Worm (Caenorhabditis elegans) whole organism, young adult: ENCODE measurements around the gene ufd-3.

Source experiments
- B0261.1 ChIP-seq: sonication (generic microtip); optimal IDR thresholded peaks from 2 replicates; lab custom pipeline; 2016; ENCODE audit warnings: mild to moderate bottlenecking, missing genetic modification characterization, moderate library complexity, missing compliant biosample characterization
- B0336.3 ChIP-seq: fragments of 200-800 bp; sonication (Bioruptor generic); IDR thresholded peaks from 2 replicates; pipeline ENCODE4 v1.3.6; 2022; ENCODE audit warnings: missing genetic modification characterization, missing compliant biosample characterization
- C17E4.6 ChIP-seq: fragments of 200-800 bp; sonication (Bioruptor generic); IDR thresholded peaks from 2 replicates; pipeline ENCODE4 v1.3.6; 2022; ENCODE audit warnings: missing genetic modification reagents, missing genetic modification characterization, missing compliant biosample characterization
- D2030.7 ChIP-seq: fragments of 200-800 bp; sonication (Bioruptor generic); IDR thresholded peaks from 2 replicates; pipeline ENCODE4 v1.3.6; 2022; ENCODE audit warnings: missing genetic modification reagents, missing genetic modification characterization, missing compliant biosample characterization
- F23B12.7 ChIP-seq: sonication (generic microtip); optimal IDR thresholded peaks from 2 replicates; lab custom pipeline; 2017; ENCODE audit warnings: missing genetic modification characterization, mild to moderate bottlenecking, missing compliant biosample characterization, antibody characterized with exemption, moderate library complexity; ENCODE audit not compliant: insufficient read depth
- F33H1.4 ChIP-seq: fragments of 200-800 bp; sonication (Bioruptor generic); IDR thresholded peaks from 2 replicates; pipeline ENCODE4 v1.3.6; 2022; ENCODE audit warnings: missing genetic modification reagents, missing genetic modification characterization, missing compliant biosample characterization
- F57A8.1 ChIP-seq: fragments of 200-800 bp; sonication (Bioruptor generic); optimal IDR thresholded peaks from 2 replicates; lab custom pipeline; 2018; ENCODE audit warnings: mild to moderate bottlenecking, missing genetic modification characterization, moderate library complexity, missing compliant biosample characterization
- T07F8.4 ChIP-seq: sonication (generic microtip); optimal IDR thresholded peaks from 2 replicates; lab custom pipeline; 2016; ENCODE audit warnings: mild to moderate bottlenecking, missing genetic modification characterization, moderate library complexity, missing compliant biosample characterization
- Y56A3A.18 ChIP-seq: fragments of 200-800 bp; sonication (Bioruptor generic); IDR thresholded peaks from 2 replicates; pipeline ENCODE4 v1.3.6; 2022; ENCODE audit warnings: missing genetic modification reagents, missing genetic modification characterization, missing compliant biosample characterization
- Y67H2A.10 ChIP-seq: fragments of 200-800 bp; sonication (Bioruptor generic); conservative IDR thresholded peaks from 2 replicates; pipeline ENCODE4 v1.3.6; 2022; ENCODE audit warnings: missing genetic modification reagents, missing genetic modification characterization, missing compliant biosample characterization
- ZK185.1 ChIP-seq: sonication (generic microtip); optimal IDR thresholded peaks from 2 replicates; lab custom pipeline; 2016; ENCODE audit warnings: mild to moderate bottlenecking, missing genetic modification characterization, missing compliant biosample characterization; ENCODE audit not compliant: poor library complexity, severe bottlenecking
- aptf-3 ChIP-seq: fragments of 200-800 bp; sonication (Bioruptor generic); IDR thresholded peaks from 2 replicates; pipeline ENCODE4 v1.3.6; 2022; ENCODE audit warnings: missing genetic modification characterization, missing compliant biosample characterization
- atf-7 ChIP-seq: sonication (generic microtip); optimal IDR thresholded peaks from 2 replicates; lab custom pipeline; 2017; ENCODE audit warnings: mild to moderate bottlenecking, missing genetic modification characterization, missing compliant biosample characterization
- attf-5 ChIP-seq: fragments of 200-800 bp; sonication (Bioruptor generic); optimal IDR thresholded peaks from 2 replicates; lab custom pipeline; 2018; ENCODE audit warnings: mild to moderate bottlenecking, missing genetic modification characterization, missing compliant biosample characterization
- bed-1 ChIP-seq: fragments of 200-800 bp; sonication (Bioruptor generic); IDR thresholded peaks from 2 replicates; pipeline ENCODE4 v1.3.6; 2022; ENCODE audit warnings: missing genetic modification reagents, missing genetic modification characterization, missing compliant biosample characterization
- ceh-79 ChIP-seq: sonication (generic microtip); optimal IDR thresholded peaks from 2 replicates; lab custom pipeline; 2017; ENCODE audit warnings: mild to moderate bottlenecking, missing genetic modification characterization, missing compliant biosample characterization
- egl-44 ChIP-seq: fragments of 200-800 bp; sonication (Bioruptor generic); IDR thresholded peaks from 2 replicates; pipeline ENCODE4 v1.3.6; 2022; ENCODE audit warnings: missing genetic modification reagents, missing genetic modification characterization, missing compliant biosample characterization
- ekl-4 ChIP-seq: fragments of 200-800 bp; sonication (Bioruptor generic); IDR thresholded peaks from 2 replicates; pipeline ENCODE4 v1.3.6; 2022; ENCODE audit warnings: missing genetic modification reagents, missing genetic modification characterization, missing compliant biosample characterization
- gei-17 ChIP-seq: fragments of 200-800 bp; sonication (Bioruptor generic); optimal IDR thresholded peaks from 2 replicates; lab custom pipeline; 2018; ENCODE audit warnings: mild to moderate bottlenecking, missing genetic modification characterization, missing compliant biosample characterization
- him-1 ChIP-seq: sonication (generic microtip); optimal IDR thresholded peaks from 2 replicates; lab custom pipeline; 2016; ENCODE audit warnings: missing genotype, missing genetic modification reagents, missing genetic modification characterization, missing compliant biosample characterization
- hmg-1.2 ChIP-seq: fragments of 200-800 bp; sonication (Bioruptor generic); IDR thresholded peaks from 2 replicates; pipeline ENCODE4 v1.3.6; 2022; ENCODE audit warnings: missing genetic modification reagents, missing genetic modification characterization, missing compliant biosample characterization
- let-526 ChIP-seq: fragments of 200-800 bp; sonication (Bioruptor generic); IDR thresholded peaks from 2 replicates; pipeline ENCODE4 v1.3.6; 2022; ENCODE audit warnings: missing genetic modification reagents, missing genetic modification characterization, missing compliant biosample characterization
- let-607 ChIP-seq, 2 experiments: fragments of 200-800 bp in 1 of 2; sonication (Bioruptor generic) in 1 of 2; sonication (generic microtip) in 1 of 2; optimal IDR thresholded peaks; 2 replicates each; lab custom pipeline; 2016 to 2018; ENCODE audit warnings: mild to moderate bottlenecking in 2 of 2, missing compliant biosample characterization in 2 of 2, missing genetic modification characterization in 2 of 2, moderate library complexity in 2 of 2, missing genotype in 1 of 2
- lin-26 ChIP-seq: fragments of 200-800 bp; sonication (Bioruptor generic); IDR thresholded peaks from 2 replicates; pipeline ENCODE4 v1.3.6; 2022; ENCODE audit warnings: missing genetic modification reagents, missing genetic modification characterization, missing compliant biosample characterization
- lin-35 ChIP-seq, 3 experiments: fragments of 150-350 bp in 2 of 3; sonication (generic microtip) in 1 of 3; optimal IDR thresholded peaks; 2 replicates each; lab custom pipeline; 2014 to 2018; ENCODE audit warnings: missing biosample characterization in 3 of 3, missing genetic modification characterization in 3 of 3, missing genetic modification reagents in 3 of 3
- lin-40 ChIP-seq: sonication (generic microtip); optimal IDR thresholded peaks from 2 replicates; lab custom pipeline; 2016; ENCODE audit warnings: missing genetic modification characterization, mild to moderate bottlenecking, missing compliant biosample characterization, missing genotype, missing genetic modification reagents
- lin-54 ChIP-seq: fragments of 200-800 bp; sonication (Bioruptor generic); optimal IDR thresholded peaks from 2 replicates; lab custom pipeline; 2018; ENCODE audit warnings: mild to moderate bottlenecking, missing genetic modification characterization, missing compliant biosample characterization
- lsl-1 ChIP-seq: fragments of 200-800 bp; sonication (Bioruptor generic); optimal IDR thresholded peaks from 2 replicates; lab custom pipeline; 2018; ENCODE audit warnings: mild to moderate bottlenecking, missing genetic modification characterization, moderate library complexity, missing compliant biosample characterization
- madf-3 ChIP-seq: fragments of 200-800 bp; sonication (Bioruptor generic); IDR thresholded peaks from 2 replicates; pipeline ENCODE4 v1.3.6; 2022; ENCODE audit warnings: missing genetic modification reagents, missing genetic modification characterization, missing compliant biosample characterization
- madf-6 ChIP-seq: fragments of 200-800 bp; sonication (Bioruptor generic); IDR thresholded peaks from 2 replicates; pipeline ENCODE4 v1.3.6; 2022; ENCODE audit warnings: missing genetic modification reagents, missing genetic modification characterization, missing compliant biosample characterization
- mes-4 ChIP-seq: sonication (generic microtip); optimal IDR thresholded peaks from 2 replicates; lab custom pipeline; 2016; ENCODE audit warnings: missing genotype, missing genetic modification characterization, missing compliant biosample characterization
- mxl-1 ChIP-seq: sonication (generic microtip); optimal IDR thresholded peaks from 2 replicates; lab custom pipeline; 2016; ENCODE audit warnings: missing genetic modification characterization, missing compliant biosample characterization
- nfya-1 ChIP-seq: sonication (generic microtip); optimal IDR thresholded peaks from 2 replicates; lab custom pipeline; 2017; ENCODE audit warnings: antibody characterized with exemption, missing compliant biosample characterization, missing genetic modification characterization, borderline replicate concordance; ENCODE audit not compliant: insufficient read depth
- nfyb-1 ChIP-seq: fragments of 200-800 bp; sonication (Bioruptor generic); IDR thresholded peaks from 2 replicates; pipeline ENCODE4 v1.3.6; 2022; ENCODE audit warnings: missing genetic modification reagents, missing genetic modification characterization, missing compliant biosample characterization
- nhr-179 ChIP-seq: sonication (generic microtip); optimal IDR thresholded peaks from 2 replicates; lab custom pipeline; 2016; ENCODE audit warnings: mild to moderate bottlenecking, missing genetic modification characterization, missing compliant biosample characterization
- nhr-80 ChIP-seq: sonication (generic microtip); optimal IDR thresholded peaks from 2 replicates; lab custom pipeline; 2016; ENCODE audit warnings: missing genetic modification characterization, missing compliant biosample characterization
- pha-4 ChIP-seq: fragments of 150-350 bp; sonication (generic microtip); optimal IDR thresholded peaks from 2 replicates; lab custom pipeline; 2014; ENCODE audit warnings: missing biosample characterization, missing genetic modification reagents, missing genetic modification characterization
- sdz-38 ChIP-seq: sonication (generic microtip); optimal IDR thresholded peaks from 2 replicates; lab custom pipeline; 2016; ENCODE audit warnings: missing genotype, missing genetic modification characterization, missing compliant biosample characterization
- snpc-1.3 ChIP-seq: sonication (generic microtip); optimal IDR thresholded peaks from 2 replicates; lab custom pipeline; 2017; ENCODE audit warnings: missing genetic modification characterization, mild to moderate bottlenecking, missing compliant biosample characterization, antibody characterized with exemption, moderate library complexity, missing genotype, missing genetic modification reagents; ENCODE audit not compliant: insufficient read depth
- snpc-3.4 ChIP-seq: sonication (generic microtip); optimal IDR thresholded peaks from 2 replicates; lab custom pipeline; 2017; ENCODE audit warnings: missing genetic modification characterization, mild to moderate bottlenecking, missing compliant biosample characterization, antibody characterized with exemption, moderate library complexity, missing genotype, missing genetic modification reagents
- snpc-4 ChIP-seq, 5 experiments: fragments of 150-350 bp in 1 of 5; sonication (generic microtip) in 4 of 5; optimal IDR thresholded peaks; 2 replicates each; lab custom pipeline; 2014 to 2018; ENCODE audit warnings: missing genetic modification characterization in 5 of 5, missing biosample characterization in 3 of 5, antibody characterized with exemption in 2 of 5, mild to moderate bottlenecking in 2 of 5, missing compliant biosample characterization in 2 of 5, missing genotype in 2 of 5, moderate library complexity in 2 of 5, missing genetic modification reagents in 1 of 5
- somi-1 ChIP-seq: fragments of 200-800 bp; sonication (Bioruptor generic); optimal IDR thresholded peaks from 2 replicates; lab custom pipeline; 2018; ENCODE audit warnings: mild to moderate bottlenecking, missing genetic modification characterization, missing compliant biosample characterization
- tbp1 ChIP-seq: fragments of 200-800 bp; sonication (Bioruptor generic); optimal IDR thresholded peaks from 2 replicates; lab custom pipeline; 2018; ENCODE audit warnings: mild to moderate bottlenecking, missing genetic modification characterization, missing compliant biosample characterization
- xnd-1 ChIP-seq: sonication (generic microtip); optimal IDR thresholded peaks from 2 replicates; lab custom pipeline; 2016; ENCODE audit warnings: missing genotype, missing genetic modification reagents, missing genetic modification characterization, missing compliant biosample characterization
- ztf-22 ChIP-seq: fragments of 200-800 bp; sonication (Bioruptor generic); optimal IDR thresholded peaks from 2 replicates; lab custom pipeline; 2018; ENCODE audit warnings: mild to moderate bottlenecking, missing genetic modification characterization, moderate library complexity, missing compliant biosample characterization
- ztf-28 ChIP-seq: fragments of 200-800 bp; sonication (Bioruptor generic); IDR thresholded peaks from 2 replicates; pipeline ENCODE4 v1.3.6; 2022; ENCODE audit warnings: missing genetic modification reagents, missing genetic modification characterization, missing compliant biosample characterization

ufd-3 gene

DNA sequence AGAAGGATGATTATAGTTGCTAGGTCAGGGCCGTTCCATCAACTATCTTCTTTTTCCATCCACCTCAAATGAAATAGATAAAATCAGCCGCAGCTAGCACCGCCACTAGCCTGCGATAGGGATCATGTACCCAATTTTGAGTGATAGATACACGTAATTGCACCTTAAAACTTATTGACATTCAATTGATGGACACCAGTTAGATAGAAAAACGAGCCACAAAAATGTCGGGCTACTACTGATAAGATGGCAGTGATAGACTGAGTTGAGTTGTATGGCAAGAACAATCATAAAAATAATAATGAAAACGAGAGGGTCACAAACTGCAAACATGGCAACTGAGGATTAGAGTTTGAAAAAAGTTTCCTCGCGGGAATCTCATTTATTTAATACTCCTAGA, 48.7 kb upstream of the ufd-3 start (continued):
- TF ChIP-seq nfya-1 (no peak), ekl-4 (peak; percentile 13; the same call in 1 of the 2 replicates), ceh-79 (tag; lab: Kevin White, UChicago) (no peak), F33H1.4 (GFP tag; lab: Robert Waterston, UW) (no peak), tbp1 (GFP tag; lab: Kevin White, UChicago) (peak; percentile 4), snpc-4 (GFP tag; optimal IDR thresholded peaks at IDR 0.05; lab: Kevin White, UChicago) (no peak), snpc-4 (tag; optimal IDR thresholded peaks at IDR 0.05; lab: Kevin White, UChicago) (peak in 1 of 4 experiments; percentile 29), somi-1 (GFP tag; lab: Kevin White, UChicago) (no peak), nhr-80 (peak; percentile 97), Y56A3A.18 (GFP tag; lab: Robert Waterston, UW) (no peak), T07F8.4 (no peak), ztf-22 (peak; percentile 55), atf-7 (tag; lab: Kevin White, UChicago) (peak; percentile 26), egl-44 (GFP tag; lab: Robert Waterston, UW) (peak; percentile 15; the same call in 1 of the 2 replicates), gei-17 (GFP tag; lab: Kevin White, UChicago) (no peak), mxl-1 (tag; lab: Kevin White, UChicago) (no peak), let-607 (tag; optimal IDR thresholded peaks at IDR 0.05; lab: Kevin White, UChicago) (peak; percentile 96 to 97), aptf-3 (GFP tag; lab: Robert Waterston, UW) (no peak), F23B12.7 (no peak), nhr-179 (tag; lab: Kevin White, UChicago) (no peak), madf-6 (GFP tag; lab: Robert Waterston, UW) (peak; percentile 33; the same call in 1 of the 2 replicates), bed-1 (no peak), C17E4.6 (GFP tag; lab: Robert Waterston, UW) (no peak), lin-54 (peak; percentile 21), ztf-28 (GFP tag; lab: Robert Waterston, UW) (no peak), let-526 (GFP tag; lab: Robert Waterston, UW) (no peak), sdz-38 (no peak), ZK185.1 (tag; lab: Kevin White, UChicago) (no peak), F57A8.1 (GFP tag; lab: Kevin White, UChicago) (no peak), lin-40 (tag; lab: Kevin White, UChicago) (no peak), B0336.3 (GFP tag; lab: Robert Waterston, UW) (no peak), lin-26 (GFP tag; lab: Robert Waterston, UW) (peak; percentile 68; the same call in 1 of the 2 replicates), Y67H2A.10 (GFP tag; lab: Robert Waterston, UW) (no peak)
- TF ChIP-seq, all 124 proteins: peak for 16

DNA sequence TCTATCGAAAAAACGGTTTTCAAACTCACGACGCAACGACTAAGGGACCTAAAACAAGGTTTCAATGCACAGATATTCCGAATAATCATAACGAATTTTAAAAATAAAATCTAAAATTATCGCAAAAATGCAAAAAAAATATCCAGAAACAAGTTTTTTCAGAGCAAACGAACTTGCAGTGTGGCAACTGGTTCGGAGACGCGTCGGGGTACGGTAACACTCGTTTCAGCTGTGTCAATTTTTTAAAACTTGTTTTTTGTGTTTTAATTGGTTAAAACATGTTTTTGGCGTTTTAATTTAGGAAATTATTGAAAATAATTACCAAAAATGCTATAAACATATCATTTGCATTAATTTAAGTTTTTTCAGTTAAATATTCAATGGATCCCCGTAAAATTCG, 48.1 kb upstream of the ufd-3 start, which contains the start of gene C08H9.16:
Gene C08H9.16 (plus strand): TSS at position 370 of the 400 bp plus-strand sequence.
- peak; percentile 78 for TF ChIP-seq F33H1.4 (GFP tag; lab: Robert Waterston, UW)
- TF ChIP-seq lsl-1 (GFP tag; lab: Kevin White, UChicago): peak; percentile 88
- peak; percentile 13 for TF ChIP-seq pha-4
- TF ChIP-seq snpc-3.4 (tag; lab: Kevin White, UChicago): peak; percentile 7
- peak; percentile 58; the same call in 1 of the 2 replicates for TF ChIP-seq madf-6 (GFP tag; lab: Robert Waterston, UW)
- peak; percentile 69; the same call in 1 of the 2 replicates for TF ChIP-seq nfyb-1 (GFP tag; lab: Robert Waterston, UW)
- TF ChIP-seq lin-35 (GFP tag; optimal IDR thresholded peaks at IDR 0.05; lab: Kevin White, UChicago): peak in 1 of 3 experiments; percentile 40
- TF ChIP-seq egl-44 (GFP tag; lab: Robert Waterston, UW): no peak
- no peak for TF ChIP-seq C17E4.6 (GFP tag; lab: Robert Waterston, UW)
- no peak for TF ChIP-seq madf-3 (GFP tag; lab: Robert Waterston, UW)
- TF ChIP-seq mes-4 (tag; lab: Kevin White, UChicago): no peak
- peak; percentile 26 for TF ChIP-seq attf-5 (GFP tag; lab: Kevin White, UChicago)
- TF ChIP-seq hmg-1.2: peak; percentile 41; the same call in 1 of the 2 replicates
- no peak for TF ChIP-seq D2030.7
- no peak for TF ChIP-seq atf-7 (tag; lab: Kevin White, UChicago)
- TF ChIP-seq let-607 (tag; optimal IDR thresholded peaks at IDR 0.05; lab: Kevin White, UChicago): peak; percentile 89 to 94
- peak; percentile 45 for TF ChIP-seq snpc-1.3 (tag; lab: Kevin White, UChicago)
- TF ChIP-seq xnd-1 (tag; lab: Kevin White, UChicago): peak; percentile 8
- TF ChIP-seq him-1 (tag; lab: Kevin White, UChicago): no peak
- TF ChIP-seq lin-54: peak; percentile 48
- TF ChIP-seq B0261.1 (tag; lab: Kevin White, UChicago): no peak
